Worm (Caenorhabditis elegans) whole organism, young adult: ENCODE results near the gene F56C9.3.

Experiments used
- C06A6.2 ChIP-seq: fragments of 200-800 bp; sonication (Bioruptor generic); conservative IDR thresholded peaks from 2 replicates; pipeline ENCODE4 v1.3.6; 2022; ENCODE audit warnings: missing genetic modification characterization, missing compliant biosample characterization
- F37B4.10 ChIP-seq: fragments of 200-800 bp; sonication (Bioruptor generic); IDR thresholded peaks from 2 replicates; pipeline ENCODE4 v1.3.6; 2022; ENCODE audit warnings: missing genetic modification characterization, missing compliant biosample characterization
- Y53G8AR.9 ChIP-seq: fragments of 200-800 bp; sonication (Bioruptor generic); conservative IDR thresholded peaks from 2 replicates; pipeline ENCODE4 v1.3.6; 2022; ENCODE audit warnings: missing genetic modification reagents, missing genetic modification characterization, missing compliant biosample characterization
- ama-1 ChIP-seq, 3 experiments: fragments of 150-350 bp in 1 of 3; sonication (generic microtip) in 2 of 3; optimal IDR thresholded peaks; 2 replicates each; lab custom pipeline; 2014 to 2018; ENCODE audit warnings: missing biosample characterization in 2 of 3, missing genetic modification characterization in 2 of 3, missing genetic modification reagents in 2 of 3
- ceh-100 ChIP-seq: fragments of 200-800 bp; sonication (Bioruptor generic); IDR thresholded peaks from 2 replicates; pipeline ENCODE4 v1.3.6; 2022; ENCODE audit warnings: missing genetic modification reagents, missing genetic modification characterization, missing compliant biosample characterization
- ceh-40 ChIP-seq: fragments of 200-800 bp; sonication (Bioruptor generic); IDR thresholded peaks from 2 replicates; pipeline ENCODE4 v1.3.6; 2022; ENCODE audit warnings: missing genetic modification characterization, missing compliant biosample characterization
- ceh-79 ChIP-seq: sonication (generic microtip); optimal IDR thresholded peaks from 2 replicates; lab custom pipeline; 2017; ENCODE audit warnings: mild to moderate bottlenecking, missing genetic modification characterization, missing compliant biosample characterization
- dox-1 ChIP-seq: fragments of 200-800 bp; sonication (Bioruptor generic); IDR thresholded peaks from 2 replicates; pipeline ENCODE4 v1.3.6; 2022; ENCODE audit warnings: missing genetic modification reagents, missing genetic modification characterization, missing compliant biosample characterization
- ets-4 ChIP-seq: fragments of 200-800 bp; sonication (Bioruptor generic); optimal IDR thresholded peaks from 2 replicates; lab custom pipeline; 2018; ENCODE audit warnings: mild to moderate bottlenecking, missing genetic modification characterization, missing compliant biosample characterization
- madf-10 ChIP-seq: sonication (generic microtip); optimal IDR thresholded peaks from 2 replicates; lab custom pipeline; 2016; ENCODE audit warnings: mild to moderate bottlenecking, missing genetic modification characterization, missing compliant biosample characterization
- rcor-1 ChIP-seq: fragments of 200-800 bp; sonication (Bioruptor generic); IDR thresholded peaks from 2 replicates; pipeline ENCODE4 v1.3.6; 2022; ENCODE audit warnings: missing genetic modification reagents, missing genetic modification characterization, missing compliant biosample characterization

ce11 chrIII:7347049-7347448 lies 36.0 kb downstream of the F56C9.3 start, which contains the start of gene F08F8.7:
- TF ChIP-seq ama-1 (optimal IDR thresholded peaks at IDR 0.05; lab: Kevin White, UChicago): no peak
- no peak for TF ChIP-seq ama-1 (GFP tag; optimal IDR thresholded peaks at IDR 0.05; lab: Kevin White, UChicago)
- TF ChIP-seq ceh-100 (GFP tag; lab: Robert Waterston, UW): no peak
- no peak for TF ChIP-seq dox-1 (GFP tag; lab: Robert Waterston, UW)
- no peak for TF ChIP-seq ceh-40
- no peak for TF ChIP-seq C06A6.2
- no peak for TF ChIP-seq rcor-1
- TF ChIP-seq ceh-79 (tag; lab: Kevin White, UChicago): no peak
- TF ChIP-seq madf-10 (tag; lab: Kevin White, UChicago): no peak
- no peak for TF ChIP-seq ets-4
- no peak for TF ChIP-seq F37B4.10
- no peak for TF ChIP-seq Y53G8AR.9 (GFP tag; lab: Robert Waterston, UW)
